Fruit fly (Drosophila melanogaster) whole organism, wandering third instar larva: ENCODE results near the gene ry.

Experiments used
- Abd-B ChIP-seq: fragments of >200 bp; optimal IDR thresholded peaks from 2 replicates; lab custom pipeline; 2017; ENCODE audit warnings: missing biosample characterization, missing genetic modification characterization
- CG32264 ChIP-seq: fragments of 200-800 bp; sonication (Bioruptor generic); optimal IDR thresholded peaks from 2 replicates; lab custom pipeline; 2016; ENCODE audit warnings: missing biosample characterization, missing genetic modification characterization
- CrebA ChIP-seq: fragments of 200-800 bp; sonication (Bioruptor generic); optimal IDR thresholded peaks from 2 replicates; lab custom pipeline; 2016; ENCODE audit warnings: missing biosample characterization, mild to moderate bottlenecking, missing genetic modification characterization, borderline replicate concordance
- Dfd ChIP-seq: fragments of >200 bp; optimal IDR thresholded peaks from 2 replicates; lab custom pipeline; 2017; ENCODE audit warnings: missing biosample characterization, missing genetic modification characterization
- Dif ChIP-seq: fragments of 200-275, 200-300 bp; sonication (Bioruptor generic); optimal IDR thresholded peaks from 2 replicates; lab custom pipeline; 2018; ENCODE audit warnings: missing biosample characterization, missing genetic modification characterization; ENCODE audit not compliant: partially characterized antibody
- GATAd ChIP-seq: sonication (Bioruptor generic); optimal IDR thresholded peaks from 2 replicates; lab custom pipeline; 2016; ENCODE audit warnings: missing biosample characterization, missing genetic modification characterization
- HLH106 ChIP-seq: fragments of 200-800 bp; optimal IDR thresholded peaks from 3 replicates; lab custom pipeline; 2019; ENCODE audit warnings: missing biosample characterization, mild to moderate bottlenecking, missing genetic modification characterization, moderate library complexity
- Hnf4 ChIP-seq: fragments of 200-800 bp; sonication (Bioruptor generic); optimal IDR thresholded peaks from 2 replicates; lab custom pipeline; 2016; ENCODE audit warnings: missing biosample characterization, mild to moderate bottlenecking, missing genetic modification characterization
- Hr78 ChIP-seq: fragments of >200 bp; optimal IDR thresholded peaks from 2 replicates; lab custom pipeline; 2017; ENCODE audit warnings: missing biosample characterization, missing genetic modification characterization
- Hr83 ChIP-seq: fragments of 200-300 bp; sonication (Bioruptor generic); optimal IDR thresholded peaks from 2 replicates; lab custom pipeline; 2016; ENCODE audit warnings: missing biosample characterization, mild to moderate bottlenecking, missing genetic modification characterization, moderate library complexity; ENCODE audit not compliant: poor library complexity, severe bottlenecking
- Jra ChIP-seq: sonication (Bioruptor generic); optimal IDR thresholded peaks from 2 replicates; lab custom pipeline; 2016; ENCODE audit warnings: missing biosample characterization, missing genetic modification characterization
- Mio ChIP-seq: sonication (Bioruptor generic); optimal IDR thresholded peaks from 2 replicates; lab custom pipeline; 2016; ENCODE audit warnings: missing biosample characterization, missing genetic modification characterization
- Myc ChIP-seq: fragments of >200 bp; optimal IDR thresholded peaks from 2 replicates; lab custom pipeline; 2017
- N ChIP-seq: fragments of >200 bp; optimal IDR thresholded peaks from 2 replicates; lab custom pipeline; 2018; ENCODE audit warnings: missing biosample characterization, missing external identifiers, missing genetic modification characterization
- OdsH ChIP-seq: fragments of 200-800 bp; sonication (Bioruptor generic); optimal IDR thresholded peaks from 2 replicates; lab custom pipeline; 2016; ENCODE audit warnings: missing biosample characterization, mild to moderate bottlenecking, missing genetic modification characterization
- Sp1 ChIP-seq: fragments of 200-800 bp; sonication (Bioruptor generic); optimal IDR thresholded peaks from 3 replicates; lab custom pipeline; 2019; ENCODE audit warnings: missing biosample characterization, mild to moderate bottlenecking, missing genetic modification characterization, moderate library complexity
- Vsx2 ChIP-seq: fragments of 200-300, 225-300 bp; sonication (Bioruptor generic); optimal IDR thresholded peaks from 2 replicates; lab custom pipeline; 2018; ENCODE audit warnings: missing biosample characterization, missing genetic modification characterization; ENCODE audit not compliant: partially characterized antibody
- br ChIP-seq: fragments of 200-800 bp; sonication (Bioruptor generic); optimal IDR thresholded peaks from 2 replicates; lab custom pipeline; 2016; ENCODE audit warnings: missing biosample characterization, missing genetic modification characterization
- brk ChIP-seq: fragments of 200-800 bp; sonication (Bioruptor generic); optimal IDR thresholded peaks from 2 replicates; lab custom pipeline; 2016; ENCODE audit warnings: missing biosample characterization, mild to moderate bottlenecking, missing genetic modification characterization
- dsf ChIP-seq: sonication (Bioruptor generic); optimal IDR thresholded peaks from 2 replicates; lab custom pipeline; 2016; ENCODE audit warnings: missing biosample characterization, missing genetic modification characterization, borderline replicate concordance
- ey ChIP-seq: fragments of 200-800 bp; sonication (Bioruptor generic); optimal IDR thresholded peaks from 2 replicates; lab custom pipeline; 2016; ENCODE audit warnings: missing biosample characterization, missing genetic modification characterization
- foxo ChIP-seq, 2 experiments: fragments of 200-800 bp; sonication (Bioruptor generic); optimal IDR thresholded peaks; 2 replicates in 1 of 2; 3 replicates in 1 of 2; lab custom pipeline; 2016 to 2017; ENCODE audit warnings: missing biosample characterization in 2 of 2, missing genetic modification characterization in 2 of 2
- fru ChIP-seq: fragments of 200-800 bp; sonication (Bioruptor generic); optimal IDR thresholded peaks from 3 replicates; lab custom pipeline; 2016; ENCODE audit warnings: missing biosample characterization, mild to moderate bottlenecking, missing genetic modification characterization
- lola ChIP-seq: fragments of >200 bp; optimal IDR thresholded peaks from 2 replicates; lab custom pipeline; 2017; ENCODE audit warnings: missing biosample characterization, missing genetic modification characterization
- psq ChIP-seq: fragments of 200-800 bp; sonication (Bioruptor generic); optimal IDR thresholded peaks from 3 replicates; lab custom pipeline; 2017; ENCODE audit warnings: missing biosample characterization, mild to moderate bottlenecking, missing genetic modification characterization, moderate library complexity
- rgr ChIP-seq: fragments of 200-800 bp; sonication (Bioruptor generic); optimal IDR thresholded peaks from 3 replicates; lab custom pipeline; 2016; ENCODE audit warnings: missing biosample characterization, mild to moderate bottlenecking, missing genetic modification characterization
- sage ChIP-seq: fragments of 200-800 bp; sonication (Bioruptor generic); optimal IDR thresholded peaks from 2 replicates; lab custom pipeline; 2016; ENCODE audit warnings: missing biosample characterization, mild to moderate bottlenecking, missing genetic modification characterization
- sv ChIP-seq: fragments of 200-800 bp; sonication (Bioruptor generic); optimal IDR thresholded peaks from 3 replicates; lab custom pipeline; 2016; ENCODE audit warnings: missing biosample characterization, missing genetic modification characterization
- tai ChIP-seq: sonication (Bioruptor generic); optimal IDR thresholded peaks from 2 replicates; lab custom pipeline; 2016; ENCODE audit warnings: missing biosample characterization, missing genetic modification characterization
- usp ChIP-seq: fragments of >200 bp; optimal IDR thresholded peaks from 2 replicates; lab custom pipeline; 2017; ENCODE audit warnings: missing biosample characterization, missing genetic modification characterization

ry gene

DNA sequence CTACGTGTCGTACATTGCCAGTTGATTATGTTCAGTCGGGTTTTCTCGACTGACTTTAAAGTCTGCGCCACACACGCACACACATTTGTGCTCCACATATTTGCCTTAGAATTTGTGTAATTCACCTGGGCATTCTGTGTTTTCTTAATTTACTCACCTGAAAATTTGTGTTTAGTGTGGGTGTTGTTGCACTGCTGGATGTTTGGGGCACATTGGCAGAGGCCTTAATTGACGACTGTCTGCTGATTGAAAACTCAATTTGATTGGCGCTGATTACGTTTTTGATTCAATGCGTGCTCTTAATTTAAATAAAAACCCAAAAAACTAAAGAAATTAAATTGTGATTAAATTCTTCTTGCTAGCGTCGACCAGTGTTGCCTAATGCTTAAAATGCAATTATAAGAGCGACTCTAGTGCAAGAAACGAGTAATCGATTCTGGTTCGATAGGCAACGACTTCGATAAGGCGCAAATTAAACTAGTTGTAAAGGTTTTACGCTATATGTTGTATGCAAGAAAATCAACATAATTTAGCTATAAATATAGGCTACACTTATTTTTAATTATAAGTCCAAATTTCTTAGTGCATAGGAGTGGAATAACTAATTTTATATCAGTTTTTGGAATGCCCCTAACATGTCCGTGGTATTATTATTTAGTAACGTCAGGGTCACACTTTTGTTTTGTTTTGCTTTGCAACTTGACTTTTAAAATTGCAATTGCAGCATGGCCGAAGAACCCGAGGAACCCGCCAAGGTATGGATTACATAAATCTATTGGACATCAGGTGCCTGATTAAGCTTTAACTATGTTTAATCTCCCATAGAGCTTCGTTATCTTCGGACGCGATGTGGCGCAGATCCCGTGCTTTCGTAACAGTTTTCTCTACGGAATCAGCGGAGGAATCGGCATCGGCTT is 1.8 kb upstream of the ry start, which contains the start of the genes CG46281 and CG46280 (continued):
- peak; percentile 20 for TF ChIP-seq sage (GFP tag; lab: Kevin White, UChicago)
- TF ChIP-seq Abd-B (GFP tag; lab: Kevin White, UChicago): no peak

DNA sequence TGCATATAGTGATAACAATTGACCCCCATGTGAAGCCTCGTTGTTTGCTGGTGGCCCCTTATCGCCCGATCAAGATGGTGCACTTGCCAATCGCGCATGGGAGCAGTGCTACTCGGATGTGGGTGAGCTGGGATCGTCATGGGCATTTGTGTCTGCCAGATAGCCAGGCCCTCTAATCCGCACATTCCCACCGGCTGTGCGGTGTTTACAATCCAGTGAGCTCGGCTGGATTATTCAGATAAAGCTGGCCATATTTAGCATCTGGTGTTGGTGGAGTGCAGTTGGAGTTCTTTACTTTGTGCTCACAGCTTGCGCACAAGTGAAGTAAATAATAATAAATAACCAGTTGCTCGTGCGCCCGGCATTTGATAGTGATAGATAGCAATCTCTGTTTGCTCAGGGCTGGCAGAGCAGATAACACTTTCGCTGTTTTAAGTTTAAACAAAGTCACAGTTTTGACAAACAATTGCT is 682 bp downstream of the ry start:
- TF ChIP-seq foxo (GFP tag; optimal IDR thresholded peaks at IDR 0.05; lab: Kevin White, UChicago): peak in 1 of 2 experiments; percentile 16
- no peak for TF ChIP-seq sage (GFP tag; lab: Kevin White, UChicago)
- TF ChIP-seq Hr83: peak; percentile 39
- no peak for TF ChIP-seq lola
- peak; percentile 15 for TF ChIP-seq br (GFP tag; lab: Kevin White, UChicago)
- no peak for TF ChIP-seq usp
- TF ChIP-seq Hnf4: no peak
- TF ChIP-seq CrebA (GFP tag; lab: Kevin White, UChicago): no peak
- no peak for TF ChIP-seq N (GFP tag; lab: Kevin White, UChicago)
- TF ChIP-seq fru (GFP tag; lab: Kevin White, UChicago): no peak
- TF ChIP-seq Hr78: no peak
- no peak for TF ChIP-seq GATAd (GFP tag; lab: Kevin White, UChicago)
- no peak for TF ChIP-seq Mio

DNA sequence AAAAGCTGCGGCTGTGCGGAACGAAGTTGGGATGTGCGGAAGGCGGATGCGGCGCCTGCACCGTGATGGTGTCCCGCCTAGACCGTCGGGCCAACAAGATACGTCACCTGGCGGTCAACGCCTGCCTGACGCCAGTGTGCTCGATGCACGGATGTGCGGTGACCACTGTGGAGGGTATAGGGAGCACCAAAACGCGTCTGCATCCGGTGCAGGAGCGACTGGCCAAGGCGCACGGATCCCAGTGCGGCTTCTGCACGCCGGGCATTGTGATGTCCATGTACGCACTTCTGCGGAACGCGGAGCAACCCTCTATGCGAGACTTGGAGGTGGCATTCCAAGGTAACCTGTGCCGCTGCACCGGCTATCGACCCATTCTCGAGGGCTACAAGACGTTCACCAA is 1.3 kb downstream of the ry start:
- TF ChIP-seq fru (GFP tag; lab: Kevin White, UChicago) (no peak), HLH106 (tag; lab: Kevin White, UChicago) (no peak), psq (GFP tag; lab: Kevin White, UChicago) (no peak), Hr83 (no peak), tai (no peak), CrebA (GFP tag; lab: Kevin White, UChicago) (no peak), OdsH (GFP tag; lab: Kevin White, UChicago) (no peak), ey (GFP tag; lab: Kevin White, UChicago) (no peak), rgr (GFP tag; lab: Kevin White, UChicago) (no peak), GATAd (GFP tag; lab: Kevin White, UChicago) (no peak), Jra (GFP tag; lab: Kevin White, UChicago) (no peak), CG32264 (GFP tag; lab: Kevin White, UChicago) (no peak), Sp1 (GFP tag; lab: Kevin White, UChicago) (no peak), Hnf4 (no peak), sv (GFP tag; lab: Kevin White, UChicago) (no peak), brk (GFP tag; lab: Kevin White, UChicago) (no peak), Vsx2 (GFP tag; lab: Kevin White, UChicago) (no peak), usp (no peak)

dm6 chr3R:13036064-13036463 is 3.7 kb downstream of the ry start:
- TF ChIP-seq Dfd (GFP tag; lab: Kevin White, UChicago) (no peak), foxo (GFP tag; optimal IDR thresholded peaks at IDR 0.05; lab: Kevin White, UChicago) (no peak), rgr (GFP tag; lab: Kevin White, UChicago) (no peak), dsf (GFP tag; lab: Kevin White, UChicago) (no peak), Sp1 (GFP tag; lab: Kevin White, UChicago) (no peak), fru (GFP tag; lab: Kevin White, UChicago) (no peak), Vsx2 (GFP tag; lab: Kevin White, UChicago) (no peak), br (GFP tag; lab: Kevin White, UChicago) (no peak), ey (GFP tag; lab: Kevin White, UChicago) (no peak), Hnf4 (no peak), Myc (lab: Kevin White, UChicago) (no peak), OdsH (GFP tag; lab: Kevin White, UChicago) (no peak), tai (no peak), HLH106 (tag; lab: Kevin White, UChicago) (no peak), sv (GFP tag; lab: Kevin White, UChicago) (no peak), brk (GFP tag; lab: Kevin White, UChicago) (no peak), Dif (GFP tag; lab: Kevin White, UChicago) (no peak), lola (no peak)
